Fruit fly (Drosophila melanogaster): Measurements from ENCODE around the gene CG42359.

CG42359 gene

DNA sequence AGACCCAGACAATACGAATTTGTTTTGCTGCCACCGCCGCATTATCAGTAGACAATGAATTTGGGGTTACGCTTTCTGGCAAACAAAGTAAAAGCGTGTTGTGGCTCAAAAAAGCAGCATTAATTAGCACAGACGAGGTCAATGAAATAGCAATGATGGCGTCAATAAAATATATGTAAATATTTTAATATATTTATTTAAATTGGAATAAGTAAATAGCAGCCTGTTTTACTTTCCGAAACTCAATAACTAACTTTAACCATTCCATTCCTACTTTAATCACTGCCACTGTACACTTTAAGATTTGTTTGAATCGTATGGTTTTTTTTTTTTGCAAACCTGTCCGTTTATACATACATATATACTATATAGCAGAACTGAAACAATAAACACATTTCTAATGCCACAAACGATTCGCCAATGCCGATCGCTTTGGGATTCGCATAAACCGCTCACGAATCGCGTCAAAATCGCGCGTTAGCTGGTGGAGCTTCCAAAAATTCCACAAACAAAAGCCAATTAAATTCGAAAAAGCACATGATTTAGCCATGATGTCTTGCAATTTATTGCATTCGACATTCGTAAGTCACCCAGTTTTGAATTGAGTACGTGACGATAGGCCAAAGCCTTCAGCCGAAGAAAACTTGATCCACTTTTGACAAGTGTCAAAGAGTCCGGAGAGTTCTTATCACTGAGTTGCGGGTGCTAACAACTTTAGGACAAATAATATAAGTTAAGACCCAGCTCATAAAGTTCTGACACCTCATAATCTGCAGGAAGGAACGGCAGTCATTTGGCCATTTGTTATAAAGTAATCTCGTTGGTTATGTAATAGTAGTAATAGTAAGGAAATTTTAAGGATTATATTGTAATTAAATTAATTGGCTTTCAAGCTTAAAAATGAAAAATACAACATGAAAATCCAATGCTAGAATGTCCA lies 10.0 kb downstream of the CG42359 start (continued):
- TF ChIP-seq CG11456 (GFP tag; IDR thresholded peaks at IDR 0.05) = 0 out of 3 replicates have a peak, but pooled peaks have one; percentile 40
- TF ChIP-seq gsb-n (tag; optimal IDR thresholded peaks at IDR 0.05) = no peak
- TF ChIP-seq CG11093 (GFP tag; IDR thresholded peaks at IDR 0.05) = 0 out of 3 replicates have a peak, but pooled peaks have one; percentile 13
- TF ChIP-seq jumu (GFP tag; optimal IDR thresholded peaks at IDR 0.05) = no peak
- peak; percentile 78 for TF ChIP-seq slbo (GFP tag; IDR thresholded peaks at IDR 0.05)
- TF ChIP-seq BtbVII (GFP tag; optimal IDR thresholded peaks at IDR 0.05) = peak; percentile 4
- TF ChIP-seq Nf-YB (GFP tag; optimal IDR thresholded peaks at IDR 0.05) = no peak
- no peak for TF ChIP-seq onecut (GFP tag; IDR thresholded peaks at IDR 0.05)
- TF ChIP-seq ash1 (GFP tag; optimal IDR thresholded peaks at IDR 0.05) = no peak
- no peak for TF ChIP-seq bab2 (GFP tag; optimal IDR thresholded peaks at IDR 0.05)
- TF ChIP-seq lbe (GFP tag; optimal IDR thresholded peaks at IDR 0.05) = peak; percentile 44
- peak; percentile 34; the same call in 1 of the 2 replicates for TF ChIP-seq CG9215 (GFP tag; IDR thresholded peaks at IDR 0.05)
- peak; percentile 31; the same call in 1 of the 2 replicates for TF ChIP-seq Atf6 (GFP tag; IDR thresholded peaks at IDR 0.05)
- TF ChIP-seq CG1024 (GFP tag; IDR thresholded peaks at IDR 0.05) = no peak
- TF ChIP-seq btn (GFP tag; optimal IDR thresholded peaks at IDR 0.05) = no peak
- no peak for TF ChIP-seq mld (GFP tag; IDR thresholded peaks at IDR 0.05; ENCODE audit: partially characterized antibody)
- peak; percentile 33 for TF ChIP-seq Oli (tag; optimal IDR thresholded peaks at IDR 0.05)
- peak; percentile 63 for TF ChIP-seq Sox102F (GFP tag; optimal IDR thresholded peaks at IDR 0.05)
- TF ChIP-seq Xrp1 (GFP tag; IDR thresholded peaks at IDR 0.05) = peak; percentile 50; the same call in 1 of the 2 replicates
- TF ChIP-seq tio (GFP tag; optimal IDR thresholded peaks at IDR 0.05) = peak; percentile 28
- no peak for TF ChIP-seq Optix (GFP tag; IDR thresholded peaks at IDR 0.05)
- TF ChIP-seq CG10654 (GFP tag; optimal IDR thresholded peaks at IDR 0.05) = peak; percentile 2
- TF ChIP-seq Med (GFP tag) = peak; percentile 66
- no peak for TF ChIP-seq CG12744 (GFP tag; optimal IDR thresholded peaks at IDR 0.05)
- TF ChIP-seq B-H2 (GFP tag; optimal IDR thresholded peaks at IDR 0.05) = no peak
- no peak for TF ChIP-seq dmrt11E (tag; optimal IDR thresholded peaks at IDR 0.05)
- TF ChIP-seq HLH54F (GFP tag; optimal IDR thresholded peaks at IDR 0.05) = no peak
- TF ChIP-seq CG7839 (tag; optimal IDR thresholded peaks at IDR 0.05) = peak; percentile 53
- TF ChIP-seq CG10209 (GFP tag; optimal IDR thresholded peaks at IDR 0.05) = peak; percentile 30
- TF ChIP-seq CG8359 (GFP tag; optimal IDR thresholded peaks at IDR 0.05; ENCODE audit: borderline replicate concordance) = peak; percentile 94
- TF ChIP-seq NFAT (GFP tag; IDR thresholded peaks at IDR 0.05) = peak; percentile 55; the same call in 1 of the 2 replicates
- no peak for TF ChIP-seq CG11723 (GFP tag; optimal IDR thresholded peaks at IDR 0.05)
- peak; percentile 27; the same call in 1 of the 2 replicates for TF ChIP-seq ranshi (GFP tag; IDR thresholded peaks at IDR 0.05)
- TF ChIP-seq PHDP (tag; optimal IDR thresholded peaks at IDR 0.05) = peak; percentile 58
- TF ChIP-seq CG17361 (GFP tag; IDR thresholded peaks at IDR 0.05) = 0 out of 3 replicates have a peak, but pooled peaks have one; percentile 28
- TF ChIP-seq Dek (tag; optimal IDR thresholded peaks at IDR 0.05) = peak; percentile 30
- no peak for TF ChIP-seq CG34224 (GFP tag; IDR thresholded peaks at IDR 0.05; ENCODE audit: partially characterized antibody)
- TF ChIP-seq unc-4 (GFP tag; IDR thresholded peaks at IDR 0.05; ENCODE audit: partially characterized antibody) = no peak
- TF ChIP-seq Dip2 (GFP tag; IDR thresholded peaks at IDR 0.05) = no peak
- TF ChIP-seq br (optimal IDR thresholded peaks at IDR 0.05) = no peak
- no peak for TF ChIP-seq Doc3 (GFP tag; IDR thresholded peaks at IDR 0.05; ENCODE audit: partially characterized antibody)
- TF ChIP-seq CG14965 (GFP tag; optimal IDR thresholded peaks at IDR 0.05; ENCODE audit: borderline replicate concordance) = no peak
- TF ChIP-seq zf30C (GFP tag; optimal IDR thresholded peaks at IDR 0.05) = no peak
- no peak for TF ChIP-seq sr (GFP tag; IDR thresholded peaks at IDR 0.05)
